Worm (Caenorhabditis elegans): ENCODE data around the gene F26G1.15.

DNA sequence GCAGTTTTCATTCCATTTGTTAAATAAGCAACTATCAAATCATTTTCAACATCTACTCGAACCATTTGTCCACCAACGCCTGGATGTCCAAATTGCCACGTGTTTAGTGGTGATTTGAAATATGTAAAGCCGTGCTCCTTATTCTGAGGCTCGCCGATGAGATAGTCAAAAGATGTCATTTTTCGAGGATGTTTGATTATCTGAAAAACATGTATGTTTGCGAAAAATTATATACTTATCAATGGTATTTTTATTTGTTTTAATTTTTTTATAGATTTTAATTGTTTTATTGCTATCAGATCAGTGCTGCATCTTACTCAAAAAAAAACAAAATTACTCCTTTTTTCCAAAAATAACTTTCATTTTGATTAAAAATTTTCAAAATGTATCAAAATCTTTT is 28.7 kb downstream of the F26G1.15 start:
- TF ChIP-seq ceh-82 (tag; optimal IDR thresholded peaks at IDR 0.05) (no peak), dpl-1 (GFP tag; optimal IDR thresholded peaks at IDR 0.05) (no peak), nhr-6 (tag; optimal IDR thresholded peaks at IDR 0.05) (no peak), unc-62 (GFP tag; optimal IDR thresholded peaks at IDR 0.05 in 1 of 2) (peak in 1 of 2 experiments; percentile 94), unc-62 (tag; optimal IDR thresholded peaks at IDR 0.05) (no peak)
